Worm (Caenorhabditis elegans) whole organism, young adult: ENCODE data around the gene rmd-6.
"Not testable (repeated sequence)": the region's sequence is repeated elsewhere in the genome, so short reads cannot be mapped to it uniquely, and the experiment has no call there.

Experiments
- B0019.2 ChIP-seq: fragments of 200-800 bp; sonication (Bioruptor generic); conservative IDR thresholded peaks from 2 replicates; pipeline ENCODE4 v1.3.6; 2022; ENCODE audit warnings: missing genetic modification reagents, missing genetic modification characterization, missing compliant biosample characterization
- B0035.1 ChIP-seq: sonication (generic microtip); optimal IDR thresholded peaks from 2 replicates; lab custom pipeline; 2016; ENCODE audit warnings: missing genetic modification characterization, mild to moderate bottlenecking, missing compliant biosample characterization, missing genotype, missing genetic modification reagents
- B0336.3 ChIP-seq: fragments of 200-800 bp; sonication (Bioruptor generic); IDR thresholded peaks from 2 replicates; pipeline ENCODE4 v1.3.6; 2022; ENCODE audit warnings: missing genetic modification characterization, missing compliant biosample characterization
- C17E4.6 ChIP-seq: fragments of 200-800 bp; sonication (Bioruptor generic); IDR thresholded peaks from 2 replicates; pipeline ENCODE4 v1.3.6; 2022; ENCODE audit warnings: missing genetic modification reagents, missing genetic modification characterization, missing compliant biosample characterization
- F10E7.11 ChIP-seq: sonication (generic microtip); optimal IDR thresholded peaks from 2 replicates; lab custom pipeline; 2017; ENCODE audit warnings: mild to moderate bottlenecking, missing genetic modification characterization, moderate library complexity, missing compliant biosample characterization
- F22D6.2 ChIP-seq: sonication (generic microtip); optimal IDR thresholded peaks from 2 replicates; lab custom pipeline; 2016; ENCODE audit warnings: mild to moderate bottlenecking, missing genetic modification characterization, missing compliant biosample characterization
- F23B12.7 ChIP-seq: sonication (generic microtip); optimal IDR thresholded peaks from 2 replicates; lab custom pipeline; 2017; ENCODE audit warnings: missing genetic modification characterization, mild to moderate bottlenecking, missing compliant biosample characterization, antibody characterized with exemption, moderate library complexity; ENCODE audit not compliant: insufficient read depth
- F49E8.2 ChIP-seq: sonication (generic microtip); optimal IDR thresholded peaks from 3 replicates; lab custom pipeline; 2017; ENCODE audit warnings: missing genetic modification characterization, mild to moderate bottlenecking, missing compliant biosample characterization, antibody characterized with exemption, moderate library complexity; ENCODE audit not compliant: insufficient read depth
- K12H6.12 ChIP-seq: fragments of 200-800 bp; sonication (Bioruptor generic); optimal IDR thresholded peaks from 2 replicates; lab custom pipeline; 2018; ENCODE audit warnings: mild to moderate bottlenecking, missing genetic modification characterization, missing compliant biosample characterization
- T26A5.8 ChIP-seq: sonication (generic microtip); optimal IDR thresholded peaks from 2 replicates; lab custom pipeline; 2016; ENCODE audit warnings: missing genetic modification characterization, missing compliant biosample characterization
- ZK185.1 ChIP-seq: sonication (generic microtip); optimal IDR thresholded peaks from 2 replicates; lab custom pipeline; 2016; ENCODE audit warnings: mild to moderate bottlenecking, missing genetic modification characterization, missing compliant biosample characterization; ENCODE audit not compliant: poor library complexity, severe bottlenecking
- aptf-2 ChIP-seq: fragments of 200-800 bp; sonication (Bioruptor generic); conservative IDR thresholded peaks from 2 replicates; pipeline ENCODE4 v1.3.6; 2022; ENCODE audit warnings: missing genetic modification reagents, missing genetic modification characterization, missing compliant biosample characterization
- atf-7 ChIP-seq: sonication (generic microtip); optimal IDR thresholded peaks from 2 replicates; lab custom pipeline; 2017; ENCODE audit warnings: mild to moderate bottlenecking, missing genetic modification characterization, missing compliant biosample characterization
- attf-5 ChIP-seq: fragments of 200-800 bp; sonication (Bioruptor generic); optimal IDR thresholded peaks from 2 replicates; lab custom pipeline; 2018; ENCODE audit warnings: mild to moderate bottlenecking, missing genetic modification characterization, missing compliant biosample characterization
- attf-6 ChIP-seq: fragments of 200-800 bp; sonication (Bioruptor generic); IDR thresholded peaks from 2 replicates; pipeline ENCODE4 v1.3.6; 2022; ENCODE audit warnings: missing genetic modification reagents, missing genetic modification characterization, missing compliant biosample characterization
- bed-1 ChIP-seq: fragments of 200-800 bp; sonication (Bioruptor generic); IDR thresholded peaks from 2 replicates; pipeline ENCODE4 v1.3.6; 2022; ENCODE audit warnings: missing genetic modification reagents, missing genetic modification characterization, missing compliant biosample characterization
- cebp-1 ChIP-seq, 2 experiments: fragments of 200-800 bp in 1 of 2; sonication (Bioruptor generic) in 1 of 2; sonication (generic microtip) in 1 of 2; IDR thresholded peaks in 1 of 2; optimal IDR thresholded peaks in 1 of 2; 2 replicates each; pipeline versions ENCODE4 v1.3.6 to Lab custom; 2017 to 2022; ENCODE audit warnings: missing compliant biosample characterization in 2 of 2, missing genetic modification characterization in 2 of 2, mild to moderate bottlenecking in 1 of 2, missing genetic modification reagents in 1 of 2, moderate library complexity in 1 of 2
- ceh-91 ChIP-seq: fragments of 200-800 bp; sonication (Bioruptor generic); IDR thresholded peaks from 2 replicates; pipeline ENCODE4 v1.3.6; 2022; ENCODE audit warnings: missing genetic modification reagents, missing genetic modification characterization, missing compliant biosample characterization
- die-1 ChIP-seq: sonication (generic microtip); optimal IDR thresholded peaks from 2 replicates; lab custom pipeline; 2016; ENCODE audit warnings: missing genotype, mild to moderate bottlenecking, missing genetic modification characterization, missing compliant biosample characterization
- dox-1 ChIP-seq: fragments of 200-800 bp; sonication (Bioruptor generic); IDR thresholded peaks from 2 replicates; pipeline ENCODE4 v1.3.6; 2022; ENCODE audit warnings: missing genetic modification reagents, missing genetic modification characterization, missing compliant biosample characterization
- dpl-1 ChIP-seq: fragments of 150-350 bp; optimal IDR thresholded peaks from 2 replicates; lab custom pipeline; 2014; ENCODE audit warnings: missing biosample characterization, missing genetic modification reagents, missing genetic modification characterization
- egl-44 ChIP-seq: fragments of 200-800 bp; sonication (Bioruptor generic); IDR thresholded peaks from 2 replicates; pipeline ENCODE4 v1.3.6; 2022; ENCODE audit warnings: missing genetic modification reagents, missing genetic modification characterization, missing compliant biosample characterization
- egrh-3 ChIP-seq: fragments of 200-800 bp; sonication (Bioruptor generic); IDR thresholded peaks from 2 replicates; pipeline ENCODE4 v1.3.6; 2022; ENCODE audit warnings: missing genetic modification reagents, missing genetic modification characterization, missing compliant biosample characterization
- ekl-4 ChIP-seq: fragments of 200-800 bp; sonication (Bioruptor generic); IDR thresholded peaks from 2 replicates; pipeline ENCODE4 v1.3.6; 2022; ENCODE audit warnings: missing genetic modification reagents, missing genetic modification characterization, missing compliant biosample characterization
- ets-4 ChIP-seq: fragments of 200-800 bp; sonication (Bioruptor generic); optimal IDR thresholded peaks from 2 replicates; lab custom pipeline; 2018; ENCODE audit warnings: mild to moderate bottlenecking, missing genetic modification characterization, missing compliant biosample characterization
- fkh-3 ChIP-seq: sonication (generic microtip); optimal IDR thresholded peaks from 2 replicates; lab custom pipeline; 2016; ENCODE audit warnings: mild to moderate bottlenecking, missing genetic modification characterization, missing compliant biosample characterization
- hsf-1 ChIP-seq: fragments of 200-800 bp; sonication (Bioruptor generic); IDR thresholded peaks from 2 replicates; pipeline ENCODE4 v1.3.6; 2022; ENCODE audit warnings: missing genetic modification reagents, missing genetic modification characterization, missing compliant biosample characterization
- let-607 ChIP-seq, 2 experiments: fragments of 200-800 bp in 1 of 2; sonication (Bioruptor generic) in 1 of 2; sonication (generic microtip) in 1 of 2; optimal IDR thresholded peaks; 2 replicates each; lab custom pipeline; 2016 to 2018; ENCODE audit warnings: mild to moderate bottlenecking in 2 of 2, missing compliant biosample characterization in 2 of 2, missing genetic modification characterization in 2 of 2, moderate library complexity in 2 of 2, missing genotype in 1 of 2
- madf-3 ChIP-seq: fragments of 200-800 bp; sonication (Bioruptor generic); IDR thresholded peaks from 2 replicates; pipeline ENCODE4 v1.3.6; 2022; ENCODE audit warnings: missing genetic modification reagents, missing genetic modification characterization, missing compliant biosample characterization
- mcd-1 ChIP-seq: fragments of 200-800 bp; sonication (Bioruptor generic); IDR thresholded peaks from 2 replicates; pipeline ENCODE4 v1.3.6; 2022; ENCODE audit warnings: missing genetic modification reagents, missing genetic modification characterization, missing compliant biosample characterization
- mes-4 ChIP-seq: sonication (generic microtip); optimal IDR thresholded peaks from 2 replicates; lab custom pipeline; 2016; ENCODE audit warnings: missing genotype, missing genetic modification characterization, missing compliant biosample characterization
- nhr-120 ChIP-seq: fragments of 200-800 bp; sonication (Bioruptor generic); IDR thresholded peaks from 2 replicates; pipeline ENCODE4 v1.3.6; 2022; ENCODE audit warnings: missing genetic modification characterization, missing compliant biosample characterization
- nhr-80 ChIP-seq: sonication (generic microtip); optimal IDR thresholded peaks from 2 replicates; lab custom pipeline; 2016; ENCODE audit warnings: missing genetic modification characterization, missing compliant biosample characterization
- snpc-3.4 ChIP-seq: sonication (generic microtip); optimal IDR thresholded peaks from 2 replicates; lab custom pipeline; 2017; ENCODE audit warnings: missing genetic modification characterization, mild to moderate bottlenecking, missing compliant biosample characterization, antibody characterized with exemption, moderate library complexity, missing genotype, missing genetic modification reagents
- snpc-4 ChIP-seq, 5 experiments: fragments of 150-350 bp in 1 of 5; sonication (generic microtip) in 4 of 5; optimal IDR thresholded peaks; 2 replicates each; lab custom pipeline; 2014 to 2018; ENCODE audit warnings: missing genetic modification characterization in 5 of 5, missing biosample characterization in 3 of 5, antibody characterized with exemption in 2 of 5, mild to moderate bottlenecking in 2 of 5, missing compliant biosample characterization in 2 of 5, missing genotype in 2 of 5, moderate library complexity in 2 of 5, missing genetic modification reagents in 1 of 5
- sptf-2 ChIP-seq: fragments of 200-800 bp; sonication (Bioruptor generic); optimal IDR thresholded peaks from 2 replicates; lab custom pipeline; 2018; ENCODE audit warnings: mild to moderate bottlenecking, missing genetic modification characterization, missing compliant biosample characterization
- tbp1 ChIP-seq: fragments of 200-800 bp; sonication (Bioruptor generic); optimal IDR thresholded peaks from 2 replicates; lab custom pipeline; 2018; ENCODE audit warnings: mild to moderate bottlenecking, missing genetic modification characterization, missing compliant biosample characterization
- zfh-2 ChIP-seq: fragments of 200-800 bp; sonication (Bioruptor generic); conservative IDR thresholded peaks from 2 replicates; pipeline ENCODE4 v1.3.6; 2022; ENCODE audit warnings: missing genetic modification reagents, missing genetic modification characterization, missing compliant biosample characterization
- ztf-18 ChIP-seq: sonication (generic microtip); optimal IDR thresholded peaks from 2 replicates; lab custom pipeline; 2016; ENCODE audit warnings: missing genotype, mild to moderate bottlenecking, missing genetic modification characterization, missing compliant biosample characterization
- ztf-26 ChIP-seq: sonication (generic microtip); optimal IDR thresholded peaks from 2 replicates; lab custom pipeline; 2017; ENCODE audit warnings: missing genetic modification characterization, missing compliant biosample characterization

Gene rmd-6

DNA sequence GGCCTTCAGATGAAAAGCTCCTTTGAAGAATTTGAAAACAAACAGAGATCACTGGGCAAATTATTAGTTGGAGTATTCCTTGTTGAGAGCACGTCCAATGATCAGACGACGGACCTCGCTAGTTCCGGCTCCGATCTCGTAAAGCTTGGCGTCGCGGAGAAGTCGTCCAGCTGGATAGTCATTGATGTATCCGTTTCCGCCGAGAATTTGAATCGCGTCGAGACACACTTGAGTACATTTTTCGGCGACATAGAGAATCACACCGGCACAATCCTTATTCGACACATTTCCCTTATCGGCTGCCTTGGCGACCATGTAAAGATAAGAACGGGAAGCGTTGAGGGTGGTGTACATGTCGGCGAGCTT is 18.3 kb downstream of the rmd-6 start (continued):
- TF ChIP-seq B0035.1 (tag; lab: Kevin White, UChicago), result no peak
- no peak for TF ChIP-seq F10E7.11 (tag; lab: Kevin White, UChicago)
- no peak for TF ChIP-seq K12H6.12 (tag; lab: Kevin White, UChicago)
- TF ChIP-seq let-607 (tag; optimal IDR thresholded peaks at IDR 0.05; lab: Kevin White, UChicago), result no peak
- no peak for TF ChIP-seq die-1 (tag; lab: Kevin White, UChicago)
- no peak for TF ChIP-seq F22D6.2 (tag; lab: Kevin White, UChicago)
- TF ChIP-seq nhr-120 (GFP tag; lab: Robert Waterston, UW), result no peak
- no peak for TF ChIP-seq F23B12.7
- no peak for TF ChIP-seq B0019.2 (GFP tag; lab: Robert Waterston, UW)
- no peak for TF ChIP-seq mes-4 (tag; lab: Kevin White, UChicago)
- peak; percentile 41 for TF ChIP-seq atf-7 (tag; lab: Kevin White, UChicago)
- no peak for TF ChIP-seq dpl-1 (GFP tag; lab: Kevin White, UChicago)
- peak; percentile 6 for TF ChIP-seq ets-4 (GFP tag; lab: Kevin White, UChicago)
- TF ChIP-seq sptf-2 (GFP tag; lab: Kevin White, UChicago), result no peak
- TF ChIP-seq ztf-18, result no peak
- 0 out of 2 replicates have a peak, but pooled peaks have one; percentile 7 for TF ChIP-seq ekl-4 (GFP tag; lab: Robert Waterston, UW)
- TF ChIP-seq T26A5.8 (tag; lab: Kevin White, UChicago), result no peak
- TF ChIP-seq fkh-3 (tag; lab: Kevin White, UChicago), result peak; percentile 58
- no peak for TF ChIP-seq bed-1 (GFP tag; lab: Robert Waterston, UW)
- TF ChIP-seq ztf-26, result no peak
- TF ChIP-seq nhr-80 (tag; lab: Kevin White, UChicago), result no peak
- TF ChIP-seq C17E4.6 (GFP tag; lab: Robert Waterston, UW), result no peak

DNA sequence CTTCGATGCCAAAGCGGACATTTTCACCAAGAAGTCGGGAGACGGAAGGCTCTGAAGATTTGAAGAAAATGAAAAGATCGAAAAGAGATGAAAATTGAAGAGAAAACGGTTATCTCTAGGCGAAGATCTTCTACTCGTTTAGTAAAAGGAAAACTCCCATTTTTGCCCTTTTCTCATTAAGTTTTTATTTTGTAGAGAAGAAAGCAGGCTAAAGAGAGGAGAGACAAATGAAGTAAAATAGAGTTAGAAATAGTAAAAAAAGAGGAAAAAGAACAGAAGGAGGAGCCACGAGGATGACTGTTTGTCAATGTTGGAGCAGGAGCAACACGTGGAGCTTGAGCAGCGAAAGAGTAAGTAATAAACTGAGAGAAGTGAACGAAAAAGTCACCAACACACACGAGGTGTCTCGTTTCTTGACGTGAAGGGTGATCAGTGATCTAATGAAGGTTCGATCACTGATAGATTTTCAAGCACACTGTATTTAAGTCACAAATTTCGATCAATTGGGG is 20.2 kb downstream of the rmd-6 start, which contains the start of gene ivd-1:
TSS of gene ivd-1 (minus strand) at position 51 of the 509 bp plus-strand sequence.
- TF ChIP-seq aptf-2 (GFP tag; lab: Robert Waterston, UW) (no peak), ZK185.1 (tag; lab: Kevin White, UChicago) (peak; percentile 48), dox-1 (peak; percentile 19; the same call in 1 of the 2 replicates), let-607 (tag; optimal IDR thresholded peaks at IDR 0.05; lab: Kevin White, UChicago) (peak; percentile 91 to 92), nhr-80 (tag; lab: Kevin White, UChicago) (peak; percentile 85), tbp1 (GFP tag; lab: Kevin White, UChicago) (peak; percentile 15), K12H6.12 (tag; lab: Kevin White, UChicago) (no peak), cebp-1 (GFP tag; IDR thresholded peaks at IDR 0.05; lab: Robert Waterston, UW) (no peak), cebp-1 (tag; optimal IDR thresholded peaks at IDR 0.05; lab: Kevin White, UChicago) (peak; percentile 44), attf-5 (GFP tag; lab: Kevin White, UChicago) (peak; percentile 7), egl-44 (GFP tag; lab: Robert Waterston, UW) (0 out of 2 replicates have a peak, but pooled peaks have one; percentile 37), zfh-2 (no peak), mcd-1 (GFP tag; lab: Robert Waterston, UW) (0 out of 2 replicates have a peak, but pooled peaks have one; percentile 22)
- TF ChIP-seq, all 124 proteins: peak for 9

ce11 chrIV:5089795-5090528 is 21.3 kb downstream of the rmd-6 start:
- 0 out of 2 replicates have a peak, but pooled peaks have one; percentile 8 for TF ChIP-seq madf-3 (GFP tag; lab: Robert Waterston, UW)
- peak; percentile 26 for TF ChIP-seq snpc-3.4
- peak; percentile 81 for TF ChIP-seq F49E8.2 (tag; lab: Kevin White, UChicago)
- peak; percentile 29; the same call in 1 of the 2 replicates for TF ChIP-seq egrh-3
- peak; percentile 30 for TF ChIP-seq snpc-4 (GFP tag; optimal IDR thresholded peaks at IDR 0.05; lab: Kevin White, UChicago)
- peak in 3 of 4 experiments; percentile 14 to 85 (median 81) for TF ChIP-seq snpc-4 (tag; optimal IDR thresholded peaks at IDR 0.05; lab: Kevin White, UChicago)
- TF ChIP-seq ekl-4 (GFP tag; lab: Robert Waterston, UW), result 0 out of 2 replicates have a peak, but pooled peaks have one; percentile 49
- TF ChIP-seq ceh-91 (GFP tag; lab: Robert Waterston, UW), result peak; percentile 44; the same call in 1 of the 2 replicates
- TF ChIP-seq B0336.3 (GFP tag; lab: Robert Waterston, UW), result peak; percentile 43; the same call in 1 of the 2 replicates
- peak; percentile 15 for TF ChIP-seq ztf-18
- 0 out of 2 replicates have a peak, but pooled peaks have one; percentile 58 for TF ChIP-seq attf-6 (GFP tag; lab: Robert Waterston, UW)
- TF ChIP-seq mcd-1 (GFP tag; lab: Robert Waterston, UW), result peak; percentile 82
- peak; percentile 54; the same call in 1 of the 2 replicates for TF ChIP-seq dox-1
- TF ChIP-seq nhr-80 (tag; lab: Kevin White, UChicago), result peak; percentile 61
- 0 out of 2 replicates have a peak, but pooled peaks have one; percentile 38 for TF ChIP-seq hsf-1
- not testable (repeated sequence) for TF ChIP-seq cebp-1 (GFP tag; IDR thresholded peaks at IDR 0.05; lab: Robert Waterston, UW)
- peak; percentile 18 for TF ChIP-seq cebp-1 (tag; optimal IDR thresholded peaks at IDR 0.05; lab: Kevin White, UChicago)
